Worm (Caenorhabditis elegans) whole organism, early embryonic: Measurements from ENCODE around the gene ZC168.2.

ENCODE experiments used
- ama-1 ChIP-seq: fragments of 150-350 bp; optimal IDR thresholded peaks from 2 replicates; lab custom pipeline; 2014
- flt-1 ChIP-seq: fragments of 200-800 bp; sonication (Bioruptor generic); IDR thresholded peaks from 2 replicates; pipeline ENCODE4 v1.3.6; 2022; ENCODE audit warnings: missing genetic modification characterization, missing compliant biosample characterization

DNA sequence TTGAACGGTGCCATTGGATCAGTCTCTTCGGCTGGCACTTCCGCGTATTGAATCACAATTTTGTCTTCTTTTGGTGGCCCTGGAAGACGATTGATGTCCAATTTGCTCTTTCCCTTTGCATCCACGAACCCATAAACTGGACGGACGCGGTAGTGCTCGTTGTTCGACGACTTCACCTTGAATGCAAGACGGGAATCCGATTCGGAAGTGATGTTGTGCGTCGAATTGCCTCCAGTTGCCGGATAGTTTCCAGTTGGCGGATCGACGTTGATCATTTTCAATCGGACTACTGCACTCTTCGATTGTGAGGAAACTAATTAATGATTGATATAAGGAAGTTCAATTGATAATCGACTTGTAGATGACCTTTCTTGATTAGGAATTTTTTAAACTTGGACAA is 10.5 kb downstream of the ZC168.2 start, which contains the start of gene ssp-34:
- no peak for TF ChIP-seq ama-1 (lab: Kevin White, UChicago)
- TF ChIP-seq flt-1, result no peak
